Fruit fly (Drosophila melanogaster) whole organism, prepupa: ENCODE data around the gene COX7AL2.

Experiments
- Blimp-1 ChIP-seq: fragments of 200-800 bp; sonication (Bioruptor generic); optimal IDR thresholded peaks from 3 replicates; lab custom pipeline; 2017; ENCODE audit warnings: missing biosample characterization, missing genetic modification characterization, mild to moderate bottlenecking, moderate library complexity, missing genetic modification reagents
- CG10669 ChIP-seq: fragments of 200-800 bp; sonication (Bioruptor generic); optimal IDR thresholded peaks from 3 replicates; lab custom pipeline; 2018; ENCODE audit warnings: missing biosample characterization, mild to moderate bottlenecking, missing genetic modification characterization, moderate library complexity
- CG11762 ChIP-seq: fragments of 200-800 bp; sonication (Bioruptor generic); optimal IDR thresholded peaks from 3 replicates; lab custom pipeline; 2016; ENCODE audit warnings: missing biosample characterization, missing genetic modification characterization; ENCODE audit not compliant: insufficient read depth
- CG15336 ChIP-seq: fragments of 200-800 bp; sonication (Bioruptor generic); IDR thresholded peaks from 2 replicates; pipeline ENCODE4 v1.3.6; 2022; ENCODE audit warnings: missing biosample characterization, missing genetic modification characterization
- CG1621 ChIP-seq: fragments of 200-800 bp; sonication (Bioruptor generic); optimal IDR thresholded peaks from 3 replicates; lab custom pipeline; 2018; ENCODE audit warnings: missing biosample characterization, mild to moderate bottlenecking, missing genetic modification characterization
- CG16779 ChIP-seq: fragments of 200-800 bp; sonication (Bioruptor generic); optimal IDR thresholded peaks from 3 replicates; lab custom pipeline; 2017; ENCODE audit warnings: missing biosample characterization, mild to moderate bottlenecking, missing genetic modification characterization
- CG31627 ChIP-seq: fragments of 200-800 bp; sonication (Bioruptor generic); optimal IDR thresholded peaks from 3 replicates; lab custom pipeline; 2016; ENCODE audit warnings: missing biosample characterization, missing genetic modification characterization
- CG32006 ChIP-seq: fragments of 200-800 bp; sonication (Bioruptor generic); optimal IDR thresholded peaks from 3 replicates; lab custom pipeline; 2017; ENCODE audit warnings: missing biosample characterization, mild to moderate bottlenecking, missing genetic modification characterization
- CG34406 ChIP-seq: fragments of 200-800 bp; sonication (Bioruptor generic); optimal IDR thresholded peaks from 3 replicates; lab custom pipeline; 2016; ENCODE audit warnings: missing biosample characterization, missing genetic modification characterization
- CG3919 ChIP-seq: fragments of 200-800 bp; sonication (Bioruptor generic); optimal IDR thresholded peaks from 3 replicates; lab custom pipeline; 2016; ENCODE audit warnings: missing biosample characterization, missing genetic modification characterization
- CG4318 ChIP-seq: fragments of 200-800 bp; sonication (Bioruptor generic); optimal IDR thresholded peaks from 3 replicates; lab custom pipeline; 2017; ENCODE audit warnings: missing biosample characterization, mild to moderate bottlenecking, missing genetic modification characterization
- CG6163 ChIP-seq: fragments of 200-800 bp; sonication (Bioruptor generic); IDR thresholded peaks from 3 replicates; pipeline ENCODE4 v1.3.6; 2022; ENCODE audit warnings: missing biosample characterization, missing genetic modification characterization
- CG6792 ChIP-seq: fragments of 200-800 bp; sonication (Bioruptor generic); optimal IDR thresholded peaks from 3 replicates; lab custom pipeline; 2016; ENCODE audit warnings: missing biosample characterization, missing genetic modification characterization
- CG6854 ChIP-seq: fragments of 200-800 bp; sonication (Bioruptor generic); optimal IDR thresholded peaks from 2 replicates; lab custom pipeline; 2017; ENCODE audit warnings: missing biosample characterization, mild to moderate bottlenecking, missing genetic modification characterization
- CG8119 ChIP-seq: fragments of 200-800 bp; sonication (Bioruptor generic); IDR thresholded peaks from 3 replicates; pipeline ENCODE4 v1.3.6; 2022; ENCODE audit warnings: missing biosample characterization, missing genetic modification characterization
- CG8632 ChIP-seq: fragments of 200-800 bp; sonication (Bioruptor generic); optimal IDR thresholded peaks from 3 replicates; lab custom pipeline; 2016; ENCODE audit warnings: missing biosample characterization, missing genetic modification characterization
- CG9139 ChIP-seq: fragments of 200-800 bp; sonication (Bioruptor generic); optimal IDR thresholded peaks from 3 replicates; lab custom pipeline; 2017; ENCODE audit warnings: missing biosample characterization, mild to moderate bottlenecking, missing genetic modification characterization
- Eip75B ChIP-seq: fragments of 200-800 bp; sonication (Bioruptor generic); optimal IDR thresholded peaks from 3 replicates; lab custom pipeline; 2016; ENCODE audit warnings: missing biosample characterization, missing genetic modification characterization
- Eip78C ChIP-seq: fragments of 200-800 bp; sonication (Bioruptor generic); peaks from one replicate; lab custom pipeline; 2016; ENCODE audit warnings: missing biosample characterization, missing genetic modification characterization
- Eip93F ChIP-seq: fragments of 200-800 bp; sonication (Bioruptor generic); optimal IDR thresholded peaks from 2 replicates; lab custom pipeline; 2016; ENCODE audit warnings: missing biosample characterization, mild to moderate bottlenecking, missing genetic modification characterization
- Ets21C ChIP-seq: fragments of 200-800 bp; sonication (Bioruptor generic); optimal IDR thresholded peaks from 3 replicates; lab custom pipeline; 2016; ENCODE audit warnings: missing biosample characterization, missing genetic modification characterization
- Gug ChIP-seq: fragments of 200-800 bp; sonication (Bioruptor generic); IDR thresholded peaks from 2 replicates; pipeline ENCODE4 v1.3.6; 2022; ENCODE audit warnings: missing biosample characterization, missing genetic modification characterization
- Hr38 ChIP-seq: sonication (Bioruptor generic); optimal IDR thresholded peaks from 2 replicates; lab custom pipeline; 2016; ENCODE audit warnings: missing biosample characterization, missing genetic modification characterization
- Hr39 ChIP-seq: fragments of 200-800 bp; sonication (Bioruptor generic); optimal IDR thresholded peaks from 2 replicates; lab custom pipeline; 2016; ENCODE audit warnings: missing biosample characterization, missing genetic modification characterization
- Hr4 ChIP-seq: fragments of 200-800 bp; sonication (Bioruptor generic); optimal IDR thresholded peaks from 3 replicates; lab custom pipeline; 2016; ENCODE audit warnings: missing biosample characterization, missing genetic modification characterization
- Lpt ChIP-seq: fragments of 200-800 bp; sonication (Bioruptor generic); optimal IDR thresholded peaks from 3 replicates; lab custom pipeline; 2016; ENCODE audit warnings: missing biosample characterization, missing genetic modification characterization
- Met ChIP-seq: fragments of 200-800 bp; sonication (Bioruptor generic); optimal IDR thresholded peaks from 3 replicates; lab custom pipeline; 2016; ENCODE audit warnings: missing biosample characterization, missing genetic modification characterization
- OdsH ChIP-seq: fragments of 200-800 bp; sonication (Bioruptor generic); optimal IDR thresholded peaks from 3 replicates; lab custom pipeline; 2016; ENCODE audit warnings: missing biosample characterization, missing genetic modification characterization
- Smox ChIP-seq: fragments of 200-800 bp; sonication (Bioruptor generic); optimal IDR thresholded peaks from 3 replicates; lab custom pipeline; 2016; ENCODE audit warnings: missing biosample characterization, missing genetic modification characterization
- Sox102F ChIP-seq: fragments of 200-800 bp; sonication (Bioruptor generic); optimal IDR thresholded peaks from 2 replicates; lab custom pipeline; 2016; ENCODE audit warnings: missing biosample characterization, mild to moderate bottlenecking, missing genetic modification characterization
- Sox15 ChIP-seq: fragments of 200-800 bp; sonication (Bioruptor generic); optimal IDR thresholded peaks from 3 replicates; lab custom pipeline; 2016; ENCODE audit warnings: missing biosample characterization, missing genetic modification characterization
- achi ChIP-seq: fragments of 200-800 bp; sonication (Bioruptor generic); optimal IDR thresholded peaks from 3 replicates; lab custom pipeline; 2016; ENCODE audit warnings: missing biosample characterization, missing genetic modification characterization
- acj6 ChIP-seq: fragments of 200-800 bp; sonication (Bioruptor generic); optimal IDR thresholded peaks from 3 replicates; lab custom pipeline; 2016; ENCODE audit warnings: missing biosample characterization, missing genetic modification characterization
- cyc ChIP-seq: fragments of 200-800 bp; sonication (Bioruptor generic); optimal IDR thresholded peaks from 3 replicates; lab custom pipeline; 2016; ENCODE audit warnings: missing biosample characterization, missing genetic modification characterization
- dac ChIP-seq: fragments of 200-800 bp; sonication (Bioruptor generic); optimal IDR thresholded peaks from 2 replicates; lab custom pipeline; 2017; ENCODE audit warnings: missing biosample characterization, mild to moderate bottlenecking, missing genetic modification characterization
- dsx ChIP-seq: fragments of 200-800 bp; optimal IDR thresholded peaks from 3 replicates; lab custom pipeline; 2019; ENCODE audit warnings: missing biosample characterization, mild to moderate bottlenecking, missing genetic modification characterization, moderate library complexity; ENCODE audit not compliant: poor library complexity, severe bottlenecking
- eg ChIP-seq: fragments of 200-800 bp; sonication (Bioruptor generic); IDR thresholded peaks from 3 replicates; pipeline ENCODE4 v1.3.6; 2022; ENCODE audit warnings: missing biosample characterization, missing genetic modification characterization
- fd85E ChIP-seq: fragments of 200-800 bp; sonication (Bioruptor generic); optimal IDR thresholded peaks from 3 replicates; lab custom pipeline; 2016; ENCODE audit warnings: missing biosample characterization, missing genetic modification characterization
- fkh ChIP-seq: fragments of 200-800 bp; sonication (Bioruptor generic); optimal IDR thresholded peaks from 3 replicates; lab custom pipeline; 2017; ENCODE audit warnings: missing biosample characterization, mild to moderate bottlenecking, missing genetic modification characterization, moderate library complexity
- lz ChIP-seq: fragments of 200-800 bp; sonication (Bioruptor generic); optimal IDR thresholded peaks from 3 replicates; lab custom pipeline; 2016; ENCODE audit warnings: missing biosample characterization, missing genetic modification characterization
- pdm3 ChIP-seq: fragments of 200-800 bp; sonication (Bioruptor generic); optimal IDR thresholded peaks from 3 replicates; lab custom pipeline; 2016; ENCODE audit warnings: missing biosample characterization, missing genetic modification characterization
- salr ChIP-seq, 2 experiments: fragments of 200-800 bp; sonication (Bioruptor generic); optimal IDR thresholded peaks; 3 replicates each; lab custom pipeline; 2016 to 2018; ENCODE audit warnings: missing biosample characterization in 2 of 2, missing genetic modification characterization in 2 of 2, mild to moderate bottlenecking in 1 of 2
- spab ChIP-seq: fragments of 200-800 bp; sonication (Bioruptor generic); optimal IDR thresholded peaks from 2 replicates; lab custom pipeline; 2017; ENCODE audit warnings: missing biosample characterization, mild to moderate bottlenecking, missing genetic modification characterization, missing genetic modification reagents
- ss ChIP-seq, 2 experiments: fragments of 200-800 bp; sonication (Bioruptor generic); optimal IDR thresholded peaks; 2 replicates in 1 of 2; 3 replicates in 1 of 2; lab custom pipeline; 2017 to 2018; ENCODE audit warnings: mild to moderate bottlenecking in 2 of 2, missing biosample characterization in 2 of 2, missing genetic modification characterization in 2 of 2, moderate library complexity in 1 of 2
- svp ChIP-seq: fragments of 200-800 bp; sonication (Bioruptor generic); peaks from one replicate; lab custom pipeline; 2016; ENCODE audit warnings: missing biosample characterization, missing genetic modification characterization
- topi ChIP-seq: fragments of 200-800 bp; sonication (Bioruptor generic); optimal IDR thresholded peaks from 3 replicates; lab custom pipeline; 2016; ENCODE audit warnings: missing biosample characterization, missing genetic modification characterization
- vri ChIP-seq: fragments of 200-800 bp; sonication (Bioruptor generic); optimal IDR thresholded peaks from 3 replicates; lab custom pipeline; 2016; ENCODE audit warnings: missing biosample characterization, mild to moderate bottlenecking, missing genetic modification characterization

COX7AL2 gene

dm6 chr2L:2164520-2165237 lies 33.0 kb downstream of the COX7AL2 start (continued):
- TF ChIP-seq Blimp-1 (GFP tag; lab: Kevin White, UChicago) (peak; percentile 86), eg (GFP tag; lab: Robert Waterston, UW) (peak; percentile 56; the same call in 2 of the 3 replicates), Ets21C (GFP tag; lab: Kevin White, UChicago) (peak; percentile 86), Met (GFP tag; lab: Kevin White, UChicago) (peak; percentile 93), CG15336 (peak; percentile 61), ss (GFP tag; optimal IDR thresholded peaks at IDR 0.05; lab: Kevin White, UChicago) (peak; percentile 97), CG6163 (GFP tag; lab: Robert Waterston, UW) (peak; percentile 95), topi (GFP tag; lab: Kevin White, UChicago) (peak; percentile 96), CG4318 (GFP tag; lab: Kevin White, UChicago) (peak; percentile 19), CG1621 (tag; lab: Kevin White, UChicago) (peak; percentile 95)

- no peak for TF ChIP-seq Hr38 (GFP tag; lab: Kevin White, UChicago)
- peak; percentile 91 for TF ChIP-seq vri
- peak; percentile 84 for TF ChIP-seq CG11762 (GFP tag; lab: Kevin White, UChicago)
- TF ChIP-seq CG8632 (GFP tag; lab: Kevin White, UChicago), result peak; percentile 86
- peak; percentile 94 for TF ChIP-seq cyc
- peak; percentile 92 for TF ChIP-seq CG15336
- TF ChIP-seq acj6 (GFP tag; lab: Kevin White, UChicago), result peak; percentile 88
- TF ChIP-seq Hr39, result peak; percentile 96
- TF ChIP-seq dac (GFP tag; lab: Kevin White, UChicago), result peak; percentile 79
- TF ChIP-seq lz, result peak; percentile 97
- TF ChIP-seq ss (GFP tag; optimal IDR thresholded peaks at IDR 0.05; lab: Kevin White, UChicago), result peak; percentile 94 to 99
- peak; percentile 93 for TF ChIP-seq CG3919 (GFP tag; lab: Kevin White, UChicago)
- TF ChIP-seq Lpt (GFP tag; lab: Kevin White, UChicago), result peak; percentile 79
- TF ChIP-seq Smox, result peak; percentile 93
- TF ChIP-seq svp (GFP tag; lab: Kevin White, UChicago), result peak; percentile 98
- peak; percentile 92 for TF ChIP-seq dsx (GFP tag; lab: Kevin White, UChicago)
- peak; percentile 89 for TF ChIP-seq Hr4 (GFP tag; lab: Kevin White, UChicago)
- TF ChIP-seq Met (GFP tag; lab: Kevin White, UChicago), result peak; percentile 97
- TF ChIP-seq CG6792, result peak; percentile 92
- TF ChIP-seq OdsH (GFP tag; lab: Kevin White, UChicago), result peak; percentile 88
- peak; percentile 85 for TF ChIP-seq CG16779 (tag; lab: Kevin White, UChicago)
- peak; percentile 85 for TF ChIP-seq Eip93F
- peak; percentile 93 for TF ChIP-seq achi
- TF ChIP-seq Sox102F, result peak; percentile 97
- TF ChIP-seq CG9139, result peak; percentile 89
- peak; percentile 89 for TF ChIP-seq Gug
- TF ChIP-seq CG10669, result peak; percentile 93
- peak; percentile 96 for TF ChIP-seq Eip78C (GFP tag; lab: Kevin White, UChicago)
- TF ChIP-seq fkh (GFP tag; lab: Kevin White, UChicago), result peak; percentile 35
- peak; percentile 75 for TF ChIP-seq CG4318 (GFP tag; lab: Kevin White, UChicago)
- TF ChIP-seq pdm3 (GFP tag; lab: Kevin White, UChicago), result peak; percentile 92
- peak; percentile 89 for TF ChIP-seq CG32006 (GFP tag; lab: Kevin White, UChicago)
- peak; percentile 65 for TF ChIP-seq fd85E (GFP tag; lab: Kevin White, UChicago)
- peak; percentile 68 to 95 for TF ChIP-seq salr (GFP tag; optimal IDR thresholded peaks at IDR 0.05; lab: Kevin White, UChicago)
- TF ChIP-seq CG34406 (GFP tag; lab: Kevin White, UChicago), result peak; percentile 89
- peak; percentile 92 for TF ChIP-seq CG6854 (GFP tag; lab: Kevin White, UChicago)
- TF ChIP-seq CG31627 (GFP tag; lab: Kevin White, UChicago), result peak; percentile 95
- TF ChIP-seq Ets21C (GFP tag; lab: Kevin White, UChicago), result peak; percentile 87
- TF ChIP-seq Sox15 (GFP tag; lab: Kevin White, UChicago), result peak; percentile 88
- TF ChIP-seq Eip75B (GFP tag; lab: Kevin White, UChicago), result peak; percentile 95
- peak; percentile 92 for TF ChIP-seq CG8119 (GFP tag; lab: Robert Waterston, UW)
- peak; percentile 94 for TF ChIP-seq spab
- TF ChIP-seq eg (GFP tag; lab: Robert Waterston, UW), result peak; percentile 91
Observed at dm6 chr2L:2163568-2163953, 34.2 kb downstream of the COX7AL2 start.
